Worm (Caenorhabditis elegans): ENCODE data around the gene miro-1.

DNA sequence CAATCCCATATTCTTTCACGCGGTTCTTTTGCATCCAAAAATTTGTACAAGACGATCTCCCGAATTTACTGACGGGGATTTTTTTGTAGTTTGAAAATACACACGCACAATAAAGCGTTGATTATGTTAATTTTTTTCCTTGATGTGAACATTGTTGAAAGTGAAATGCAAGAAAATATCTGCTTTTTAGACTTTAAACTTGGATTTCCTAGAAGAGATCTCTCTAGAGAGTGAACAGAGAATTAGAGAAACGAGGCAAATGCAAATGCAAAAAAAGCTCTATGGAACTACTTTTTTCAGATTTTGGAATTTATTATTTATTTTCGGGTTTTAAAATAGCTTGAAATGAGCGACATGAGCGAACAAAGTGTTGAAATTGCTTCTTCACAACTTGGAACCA is 50.5 kb downstream of the miro-1 start, which contains the start of gene F29B9.1:
- TF ChIP-seq him-1 (tag; optimal IDR thresholded peaks at IDR 0.05) = no peak
- TF ChIP-seq dao-5 (tag; optimal IDR thresholded peaks at IDR 0.05) = no peak
- TF ChIP-seq W03F9.2 (tag; optimal IDR thresholded peaks at IDR 0.05) = no peak
